Worm (Caenorhabditis elegans): ENCODE data around the gene R05F9.9.

R05F9.9 gene

ce11 chrII:4851594-4852106 lies 50.2 kb downstream of the R05F9.9 start, which contains the start of gene dnj-9 (continued):
- TF ChIP-seq blmp-1 (tag; optimal IDR thresholded peaks at IDR 0.05; ENCODE audit: insufficient read depth), result peak; percentile 77
- TF ChIP-seq zag-1 (tag; optimal IDR thresholded peaks at IDR 0.05), result peak; percentile 85
- peak; percentile 94 for TF ChIP-seq egl-27 (tag; optimal IDR thresholded peaks at IDR 0.05)
- peak; percentile 77 for TF ChIP-seq fos-1 (tag; optimal IDR thresholded peaks at IDR 0.05)
- peak; percentile 89 for TF ChIP-seq nhr-6 (tag; optimal IDR thresholded peaks at IDR 0.05)
- peak; percentile 38 for TF ChIP-seq alr-1 (tag; optimal IDR thresholded peaks at IDR 0.05)
- TF ChIP-seq mdl-1 (tag; optimal IDR thresholded peaks at IDR 0.05), result peak in 1 of 2 experiments; percentile 62
- peak; percentile 93 for TF ChIP-seq nhr-21 (tag; optimal IDR thresholded peaks at IDR 0.05)
- TF ChIP-seq ceh-82 (tag; optimal IDR thresholded peaks at IDR 0.05), result peak; percentile 43
- no peak for TF ChIP-seq elt-1 (tag; optimal IDR thresholded peaks at IDR 0.05)
- TF ChIP-seq aly-2 (tag; optimal IDR thresholded peaks at IDR 0.05), result no peak
- no peak for TF ChIP-seq elt-3 (tag; optimal IDR thresholded peaks at IDR 0.05)

- TF ChIP-seq lin-13 (GFP tag; optimal IDR thresholded peaks at IDR 0.05) (no peak), nhr-21 (tag; optimal IDR thresholded peaks at IDR 0.05) (no peak), nhr-25 (tag; optimal IDR thresholded peaks at IDR 0.05) (no peak), dmd-4 (tag; optimal IDR thresholded peaks at IDR 0.05) (no peak), elt-1 (tag; optimal IDR thresholded peaks at IDR 0.05) (no peak), ceh-16 (tag; optimal IDR thresholded peaks at IDR 0.05) (no peak), mbf-1 (tag; optimal IDR thresholded peaks at IDR 0.05) (no peak), unc-39 (tag; optimal IDR thresholded peaks at IDR 0.05) (no peak), mab-5 (tag; optimal IDR thresholded peaks at IDR 0.05) (no peak), ztf-1 (GFP tag; conservative IDR thresholded peaks at IDR 0.05) (no peak), blmp-1 (tag; optimal IDR thresholded peaks at IDR 0.05; ENCODE audit: insufficient read depth) (no peak), nhr-10 (tag; optimal IDR thresholded peaks at IDR 0.05) (no peak), F13H6.1 (tag; optimal IDR thresholded peaks at IDR 0.05) (no peak)
Measured at ce11 chrII:4849885-4850284, 52.0 kb downstream of the R05F9.9 start, which contains the start of gene T23B7.3. TSS of gene T23B7.3 (plus strand) at chrII:4850185.

Data from whole organism, L2 larva.